Fruit fly (Drosophila melanogaster) whole organism, embryonic: ENCODE data around the gene CG7991.
A peak's percentile ranks its signal among the peaks of the same experiment; 100 is the strongest.

ENCODE experiments used
- CG17829 ChIP-seq: fragments of 200-800 bp; optimal IDR thresholded peaks from 2 replicates; lab custom pipeline; 2019; ENCODE audit warnings: missing biosample characterization, mild to moderate bottlenecking, missing genetic modification characterization, moderate library complexity
- CG8478 ChIP-seq: fragments of >200 bp; optimal IDR thresholded peaks from 2 replicates; lab custom pipeline; 2018
- Dip3 ChIP-seq: fragments of 200-800 bp; sonication (Bioruptor generic); optimal IDR thresholded peaks from 3 replicates; lab custom pipeline; 2016; ENCODE audit warnings: missing biosample characterization, missing genetic modification characterization
- Sin3A ChIP-seq: fragments of >200 bp; optimal IDR thresholded peaks from 2 replicates; lab custom pipeline; 2018
- cg ChIP-seq: fragments of 200-800 bp; sonication (Bioruptor generic); optimal IDR thresholded peaks from 3 replicates; lab custom pipeline; 2019; ENCODE audit warnings: missing biosample characterization, mild to moderate bottlenecking, missing genetic modification characterization, moderate library complexity
- fu2 ChIP-seq: fragments of 200-800 bp; sonication (Bioruptor generic); optimal IDR thresholded peaks from 2 replicates; lab custom pipeline; 2016; ENCODE audit warnings: missing biosample characterization, missing genetic modification characterization

DNA sequence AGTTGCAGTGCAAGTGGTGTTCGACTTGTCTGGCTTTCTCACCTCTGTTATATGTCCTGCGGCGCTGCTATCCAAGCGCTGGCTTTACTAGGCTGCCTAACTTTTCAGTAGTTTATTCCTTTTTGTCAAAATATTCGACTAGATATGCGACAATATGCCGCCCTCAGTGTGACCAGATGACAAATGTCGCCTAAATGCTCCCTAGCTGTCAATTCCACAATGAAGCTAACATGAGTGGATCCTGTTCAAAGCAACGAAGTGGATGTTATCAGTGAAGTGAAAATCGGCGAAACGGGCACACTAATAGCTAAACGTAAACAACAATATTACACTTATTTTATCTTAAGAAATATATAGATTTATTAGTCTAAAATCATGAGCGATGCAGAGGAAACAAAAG is 9.6 kb upstream of the CG7991 start, which contains the start of the genes Srrm234 and CG7974:
- TF ChIP-seq CG8478 (lab: Kevin White, UChicago) (no peak), CG17829 (tag; lab: Kevin White, UChicago) (peak; percentile 27), Dip3 (GFP tag; lab: Kevin White, UChicago) (no peak), fu2 (no peak), Sin3A (lab: Kevin White, UChicago) (peak; percentile 50), cg (GFP tag; lab: Kevin White, UChicago) (no peak)
